Worm (Caenorhabditis elegans) whole organism, L1 larva: ENCODE measurements around the gene tag-191.

Experiments
- C34B4.2 ChIP-seq: sonication (generic microtip); optimal IDR thresholded peaks from 2 replicates; lab custom pipeline; 2017; ENCODE audit warnings: mild to moderate bottlenecking, missing genetic modification characterization, missing compliant biosample characterization
- F16B12.6 ChIP-seq: fragments of 150-350 bp; optimal IDR thresholded peaks from 2 replicates; lab custom pipeline; 2014; ENCODE audit warnings: missing biosample characterization, missing genetic modification characterization
- alr-1 ChIP-seq: fragments of 200-800 bp; sonication (Bioruptor generic); optimal IDR thresholded peaks from 2 replicates; lab custom pipeline; 2018; ENCODE audit warnings: borderline replicate concordance, mild to moderate bottlenecking, missing genetic modification characterization, missing compliant biosample characterization
- aly-2 ChIP-seq: fragments of 150-350 bp; optimal IDR thresholded peaks from 2 replicates; lab custom pipeline; 2014; ENCODE audit warnings: missing biosample characterization, missing genetic modification characterization
- blmp-1 ChIP-seq: fragments of 150-350 bp; optimal IDR thresholded peaks from 2 replicates; lab custom pipeline; 2014; ENCODE audit warnings: missing biosample characterization, missing genetic modification characterization
- ceh-8 ChIP-seq: fragments of 200-800 bp; sonication (Bioruptor generic); optimal IDR thresholded peaks from 2 replicates; lab custom pipeline; 2018; ENCODE audit warnings: mild to moderate bottlenecking, missing genetic modification characterization, moderate library complexity, missing compliant biosample characterization
- ceh-88 ChIP-seq: fragments of 200-800 bp; sonication (Bioruptor generic); IDR thresholded peaks from 2 replicates; pipeline ENCODE4 v1.3.6; 2022; ENCODE audit warnings: missing genetic modification characterization, missing compliant biosample characterization
- ceh-90 ChIP-seq: sonication (generic microtip); optimal IDR thresholded peaks from 2 replicates; lab custom pipeline; 2016; ENCODE audit warnings: missing genetic modification characterization, missing compliant biosample characterization
- dpl-1 ChIP-seq, 3 experiments: fragments of 150-350 bp in 2 of 3; sonication (generic microtip) in 1 of 3; optimal IDR thresholded peaks; 2 replicates each; lab custom pipeline; 2014 to 2017; ENCODE audit warnings: missing biosample characterization in 3 of 3, missing genetic modification characterization in 3 of 3, missing genetic modification reagents in 3 of 3
- efl-1 ChIP-seq, 4 experiments: fragments of 150-350 bp; optimal IDR thresholded peaks in 3 of 4; peaks in 1 of 4; 1 replicate in 1 of 4; 2 replicates in 3 of 4; lab custom pipeline; 2014; ENCODE audit warnings: missing biosample characterization in 2 of 4, missing genetic modification characterization in 2 of 4, missing genetic modification reagents in 2 of 4
- efl-3 ChIP-seq: fragments of 200-800 bp; sonication (Bioruptor generic); optimal IDR thresholded peaks from 2 replicates; lab custom pipeline; 2018; ENCODE audit warnings: mild to moderate bottlenecking, missing genetic modification characterization, missing compliant biosample characterization
- elt-2 ChIP-seq: sonication (generic microtip); optimal IDR thresholded peaks from 2 replicates; lab custom pipeline; 2016; ENCODE audit warnings: missing genetic modification characterization, mild to moderate bottlenecking, inconsistent platforms, missing compliant biosample characterization, missing genetic modification reagents
- elt-3 ChIP-seq, 6 experiments: fragments of 150-350 bp in 1 of 6; sonication (generic microtip); optimal IDR thresholded peaks; 2 replicates each; lab custom pipeline; 2017 to 2018; ENCODE audit warnings: missing biosample characterization in 6 of 6, missing genetic modification characterization in 6 of 6, inconsistent platforms in 1 of 6
- ets-5 ChIP-seq: fragments of 200-800 bp; sonication (Bioruptor generic); IDR thresholded peaks from 2 replicates; pipeline ENCODE4 v1.3.6; 2022; ENCODE audit warnings: missing genetic modification characterization, missing compliant biosample characterization
- fkh-4 ChIP-seq: sonication (generic microtip); optimal IDR thresholded peaks from 2 replicates; lab custom pipeline; 2016; ENCODE audit warnings: missing compliant biosample characterization, missing genetic modification characterization, borderline replicate concordance
- fos-1 ChIP-seq: fragments of 150-350 bp; optimal IDR thresholded peaks from 2 replicates; lab custom pipeline; 2014; ENCODE audit warnings: missing biosample characterization, missing genetic modification characterization
- grh-1 ChIP-seq: fragments of 200-800 bp; sonication (Bioruptor generic); IDR thresholded peaks from 2 replicates; pipeline ENCODE4 v1.3.6; 2022; ENCODE audit warnings: missing genetic modification reagents, missing genetic modification characterization, missing compliant biosample characterization
- hlh-4 ChIP-seq: sonication (generic microtip); optimal IDR thresholded peaks from 2 replicates; lab custom pipeline; 2016; ENCODE audit warnings: mild to moderate bottlenecking, missing genetic modification characterization, missing compliant biosample characterization
- hpl-2 ChIP-seq: fragments of 150-350 bp; optimal IDR thresholded peaks from 2 replicates; lab custom pipeline; 2014; ENCODE audit warnings: missing biosample characterization, missing genetic modification reagents, missing genetic modification characterization
- lin-14 ChIP-seq: fragments of 200-800 bp; sonication (Bioruptor generic); optimal IDR thresholded peaks from 2 replicates; lab custom pipeline; 2018; ENCODE audit warnings: mild to moderate bottlenecking, missing genetic modification characterization, moderate library complexity, missing compliant biosample characterization
- lin-15B ChIP-seq: fragments of 150-350 bp; sonication (generic microtip); optimal IDR thresholded peaks from 3 replicates; lab custom pipeline; 2014; ENCODE audit warnings: missing biosample characterization, missing genetic modification characterization
- lin-35 ChIP-seq, 2 experiments: fragments of 150-350 bp; optimal IDR thresholded peaks; 2 replicates each; lab custom pipeline; 2014; ENCODE audit warnings: missing biosample characterization in 2 of 2, missing genetic modification characterization in 2 of 2, missing genetic modification reagents in 2 of 2
- lir-3 ChIP-seq: sonication (generic microtip); optimal IDR thresholded peaks from 2 replicates; lab custom pipeline; 2016; ENCODE audit warnings: mild to moderate bottlenecking, missing genetic modification characterization, moderate library complexity, missing compliant biosample characterization; ENCODE audit not compliant: poor library complexity
- lsy-2 ChIP-seq, 2 experiments: fragments of 150-350 bp; optimal IDR thresholded peaks; 2 replicates each; lab custom pipeline; 2014; ENCODE audit warnings: missing biosample characterization in 2 of 2, missing genetic modification characterization in 2 of 2
- mef-2 ChIP-seq: fragments of 150-350 bp; optimal IDR thresholded peaks from 2 replicates; lab custom pipeline; 2014; ENCODE audit warnings: missing biosample characterization, missing genetic modification characterization
- mep-1 ChIP-seq: fragments of 150-350 bp; optimal IDR thresholded peaks from 2 replicates; lab custom pipeline; 2014; ENCODE audit warnings: missing biosample characterization, missing genetic modification characterization
- nhr-12 ChIP-seq: sonication (generic microtip); optimal IDR thresholded peaks from 2 replicates; lab custom pipeline; 2017; ENCODE audit warnings: missing biosample characterization, missing genetic modification characterization
- nhr-20 ChIP-seq: sonication (generic microtip); optimal IDR thresholded peaks from 2 replicates; lab custom pipeline; 2016; ENCODE audit warnings: mild to moderate bottlenecking, missing genetic modification characterization, missing compliant biosample characterization
- nhr-237 ChIP-seq: fragments of 150-350 bp; optimal IDR thresholded peaks from 2 replicates; lab custom pipeline; 2014; ENCODE audit warnings: missing biosample characterization, missing genetic modification characterization
- nhr-71 ChIP-seq: sonication (generic microtip); optimal IDR thresholded peaks from 2 replicates; lab custom pipeline; 2016; ENCODE audit warnings: mild to moderate bottlenecking, missing genetic modification characterization, moderate library complexity, missing compliant biosample characterization
- nhr-84 ChIP-seq: sonication (generic microtip); optimal IDR thresholded peaks from 2 replicates; lab custom pipeline; 2017; ENCODE audit warnings: missing biosample characterization, missing genetic modification characterization
- nhr-85 ChIP-seq: sonication (generic microtip); peaks from one replicate; lab custom pipeline; 2016; ENCODE audit warnings: missing genetic modification characterization, inconsistent platforms, missing compliant biosample characterization
- nhr-90 ChIP-seq: sonication (generic microtip); optimal IDR thresholded peaks from 2 replicates; lab custom pipeline; 2016; ENCODE audit warnings: mild to moderate bottlenecking, missing genetic modification characterization, missing compliant biosample characterization; ENCODE audit not compliant: poor library complexity
- pax-3 ChIP-seq: fragments of 200-800 bp; sonication (Bioruptor generic); optimal IDR thresholded peaks from 2 replicates; lab custom pipeline; 2018; ENCODE audit warnings: mild to moderate bottlenecking, missing genetic modification characterization, moderate library complexity, missing compliant biosample characterization
- pqm-1 ChIP-seq: sonication (generic microtip); optimal IDR thresholded peaks from 3 replicates; lab custom pipeline; 2017; ENCODE audit warnings: missing biosample characterization, missing genetic modification characterization
- rnt-1 ChIP-seq: sonication (generic microtip); optimal IDR thresholded peaks from 2 replicates; lab custom pipeline; 2016; ENCODE audit warnings: mild to moderate bottlenecking, missing genetic modification characterization, moderate library complexity, missing compliant biosample characterization
- skn-1 ChIP-seq: fragments of 150-350 bp; optimal IDR thresholded peaks from 2 replicates; lab custom pipeline; 2014; ENCODE audit warnings: missing biosample characterization, missing genetic modification characterization
- snpc-4 ChIP-seq: fragments of 150-350 bp; optimal IDR thresholded peaks from 2 replicates; lab custom pipeline; 2014; ENCODE audit warnings: missing biosample characterization, missing genetic modification characterization
- snu-23 ChIP-seq: sonication (generic microtip); optimal IDR thresholded peaks from 2 replicates; lab custom pipeline; 2016; ENCODE audit warnings: missing genetic modification characterization, missing compliant biosample characterization
- sox-4 ChIP-seq: sonication (generic microtip); optimal IDR thresholded peaks from 2 replicates; lab custom pipeline; 2016; ENCODE audit warnings: missing genetic modification characterization, missing compliant biosample characterization
- sptf-1 ChIP-seq: fragments of 150-350 bp; optimal IDR thresholded peaks from 2 replicates; lab custom pipeline; 2014; ENCODE audit warnings: missing biosample characterization, missing genetic modification characterization
- swsn-7 ChIP-seq: sonication (generic microtip); optimal IDR thresholded peaks from 2 replicates; lab custom pipeline; 2016; ENCODE audit warnings: missing genetic modification characterization, missing compliant biosample characterization
- unc-30 ChIP-seq: sonication (generic microtip); optimal IDR thresholded peaks from 2 replicates; lab custom pipeline; 2017; ENCODE audit warnings: missing biosample characterization, missing genetic modification characterization
- zip-4 ChIP-seq: fragments of 200-800 bp; sonication (Bioruptor generic); optimal IDR thresholded peaks from 2 replicates; lab custom pipeline; 2018; ENCODE audit warnings: mild to moderate bottlenecking, missing genetic modification characterization, moderate library complexity, missing compliant biosample characterization

The tag-191 gene

DNA sequence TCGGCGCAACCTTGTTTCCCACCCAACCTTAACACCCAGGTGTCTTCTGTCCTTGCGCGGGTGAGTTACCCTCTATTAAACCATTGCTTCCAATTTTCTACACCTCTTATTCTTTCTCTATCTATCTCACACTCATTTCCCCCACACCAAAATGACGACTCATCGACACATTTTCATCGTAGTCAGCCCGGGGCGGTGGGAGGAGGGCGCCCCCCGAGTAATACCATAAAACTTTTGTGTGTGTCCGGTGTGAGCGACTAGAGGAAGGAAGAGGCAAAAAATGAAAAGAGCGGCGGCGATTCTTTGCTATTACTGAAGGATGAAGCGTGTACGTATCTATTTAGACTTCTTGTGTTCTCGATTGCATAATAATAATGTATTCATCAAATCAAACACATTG is 31.4 kb downstream of the tag-191 start:
- no peak for TF ChIP-seq zip-4 (GFP tag; lab: Kevin White, UChicago)
- TF ChIP-seq elt-2 = peak; percentile 17
- TF ChIP-seq rnt-1 (tag; lab: Kevin White, UChicago) = peak; percentile 20
- no peak for TF ChIP-seq efl-1 (optimal IDR thresholded peaks at IDR 0.05; lab: Kevin White, UChicago)
- peak in 1 of 2 experiments; percentile 74 for TF ChIP-seq efl-1 (GFP tag; optimal IDR thresholded peaks at IDR 0.05 in 1 of 2; lab: Kevin White, UChicago)
- peak; percentile 62 for TF ChIP-seq lin-14 (GFP tag; lab: Kevin White, UChicago)
- TF ChIP-seq nhr-12 (tag; lab: Kevin White, UChicago) = no peak
- no peak for TF ChIP-seq nhr-20 (tag; lab: Kevin White, UChicago)
- TF ChIP-seq pax-3 (tag; lab: Kevin White, UChicago) = peak; percentile 6
- TF ChIP-seq nhr-71 (tag; lab: Kevin White, UChicago) = peak; percentile 1

DNA sequence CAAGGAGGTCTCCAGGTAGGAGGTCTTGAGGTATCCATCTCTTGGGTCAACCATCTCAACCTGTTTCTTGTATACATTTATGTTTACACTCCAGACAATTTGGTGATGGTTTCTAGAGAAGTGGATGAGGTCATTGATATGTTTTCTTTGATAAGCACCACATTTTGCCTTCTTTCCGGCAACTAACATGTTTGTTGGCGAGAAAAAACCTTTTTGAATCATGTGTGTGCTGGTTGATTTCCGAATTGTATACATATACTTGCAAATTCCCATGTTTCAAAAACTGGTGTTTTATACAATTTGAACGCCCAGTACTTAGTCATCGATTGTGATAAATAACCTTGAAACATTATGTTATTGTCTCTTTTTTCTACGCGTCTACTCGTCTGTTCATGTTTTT is 32.1 kb downstream of the tag-191 start:
- TF ChIP-seq dpl-1 (GFP tag; optimal IDR thresholded peaks at IDR 0.05; lab: Kevin White, UChicago) (no peak), elt-2 (peak; percentile 19), lin-14 (GFP tag; lab: Kevin White, UChicago) (peak; percentile 10)

DNA sequence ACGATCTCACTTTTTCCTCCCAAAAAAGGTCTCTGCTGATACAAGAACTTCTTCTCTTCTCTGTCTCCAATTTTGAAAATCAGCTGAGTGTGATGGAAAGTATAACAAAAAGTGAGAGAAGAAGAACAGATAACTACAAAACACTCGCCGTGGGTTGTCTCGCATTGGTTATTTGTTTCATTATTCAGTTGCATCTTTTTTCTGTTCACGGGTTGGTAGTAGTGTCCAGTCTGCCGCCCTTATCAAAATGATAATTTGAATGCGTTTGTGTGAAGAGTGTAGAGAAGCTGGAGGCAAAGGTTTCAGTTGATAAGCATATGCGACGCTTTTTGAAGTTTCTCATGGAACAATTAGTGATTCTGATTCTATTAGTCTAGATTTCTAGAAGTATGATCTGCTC is 33.1 kb downstream of the tag-191 start:
- TF ChIP-seq elt-2 (peak; percentile 83), lir-3 (no peak), skn-1 (tag; lab: Kevin White, UChicago) (no peak), lin-15B (tag; lab: Kevin White, UChicago) (no peak), ets-5 (GFP tag; lab: Robert Waterston, UW) (no peak), mep-1 (tag; lab: Kevin White, UChicago) (no peak), fkh-4 (no peak), fos-1 (tag; lab: Kevin White, UChicago) (no peak), ceh-88 (no peak), alr-1 (tag; lab: Kevin White, UChicago) (no peak), sptf-1 (tag; lab: Kevin White, UChicago) (no peak), hpl-2 (no peak), nhr-71 (tag; lab: Kevin White, UChicago) (no peak), snpc-4 (tag; lab: Kevin White, UChicago) (no peak), hlh-4 (no peak), nhr-90 (tag; lab: Kevin White, UChicago) (no peak), swsn-7 (tag; lab: Kevin White, UChicago) (no peak), F16B12.6 (no peak), rnt-1 (tag; lab: Kevin White, UChicago) (no peak), sox-4 (no peak), mef-2 (tag; lab: Kevin White, UChicago) (no peak), snu-23 (GFP tag; lab: Kevin White, UChicago) (no peak), nhr-84 (tag; lab: Kevin White, UChicago) (no peak), unc-30 (tag; lab: Kevin White, UChicago) (no peak), C34B4.2 (tag; lab: Kevin White, UChicago) (no peak), grh-1 (no peak), efl-3 (no peak), lin-35 (GFP tag; optimal IDR thresholded peaks at IDR 0.05; lab: Kevin White, UChicago) (peak in 1 of 2 experiments; percentile 51), aly-2 (tag; lab: Kevin White, UChicago) (no peak), nhr-237 (tag; lab: Kevin White, UChicago) (no peak), lin-14 (GFP tag; lab: Kevin White, UChicago) (peak; percentile 54), blmp-1 (tag; lab: Kevin White, UChicago) (peak; percentile 88), pqm-1 (peak; percentile 15), elt-3 (tag; optimal IDR thresholded peaks at IDR 0.05; lab: Kevin White, UChicago) (peak in 1 of 6 experiments; percentile 42), lsy-2 (tag; optimal IDR thresholded peaks at IDR 0.05; lab: Kevin White, UChicago) (peak in 1 of 2 experiments; percentile 17), nhr-20 (tag; lab: Kevin White, UChicago) (peak; percentile 9), nhr-85 (tag; lab: Kevin White, UChicago) (peak; percentile 47), ceh-90 (no peak), ceh-8 (GFP tag; lab: Kevin White, UChicago) (no peak)
